Worm (Caenorhabditis elegans): ENCODE measurements around the gene gcn-1.

gcn-1 gene

DNA sequence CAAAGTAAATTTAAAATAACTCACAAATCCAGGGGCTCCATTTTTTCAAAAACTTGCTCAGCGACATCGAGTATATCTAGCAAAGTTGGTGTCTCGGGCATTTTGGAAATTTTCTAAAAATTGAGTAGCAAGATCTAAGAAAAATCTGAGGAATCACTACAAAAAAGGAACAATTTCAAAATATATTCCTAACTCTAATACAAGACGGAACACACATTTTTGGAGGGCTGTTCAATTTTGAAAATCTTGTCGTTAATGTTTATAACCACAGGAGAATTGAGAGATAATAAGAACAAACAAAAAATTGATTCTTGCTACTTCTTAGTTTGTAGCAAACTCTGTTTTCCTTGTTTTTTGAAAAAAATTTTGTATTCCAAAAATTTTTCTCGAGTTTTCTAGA is 80.6 kb downstream of the gcn-1 start, which contains the start of gene fbxa-47:
TSS of gene fbxa-47 (minus strand) at position 101 of the 400 bp plus-strand sequence.
- no peak for TF ChIP-seq hlh-11 (tag; optimal IDR thresholded peaks at IDR 0.05)
- no peak for TF ChIP-seq nhr-28 (tag; optimal IDR thresholded peaks at IDR 0.05)
- TF ChIP-seq R02D3.7 (tag; optimal IDR thresholded peaks at IDR 0.05): no peak
- no peak for TF ChIP-seq ama-1 (optimal IDR thresholded peaks at IDR 0.05)
- TF ChIP-seq ceh-28 (tag; optimal IDR thresholded peaks at IDR 0.05): no peak
- no peak for TF ChIP-seq mxl-2 (GFP tag; conservative IDR thresholded peaks at IDR 0.05)
- TF ChIP-seq dmd-6 (GFP tag; IDR thresholded peaks at IDR 0.05): no peak
- TF ChIP-seq mxl-3 (GFP tag; optimal IDR thresholded peaks at IDR 0.05): no peak
- no peak for TF ChIP-seq F44E2.7 (GFP tag; IDR thresholded peaks at IDR 0.05)
- no peak for TF ChIP-seq mdl-1 (tag; optimal IDR thresholded peaks at IDR 0.05)
- no peak for TF ChIP-seq unc-39 (tag; optimal IDR thresholded peaks at IDR 0.05)
- TF ChIP-seq dve-1 (tag; optimal IDR thresholded peaks at IDR 0.05; ENCODE audit: insufficient read depth): no peak
- TF ChIP-seq ztf-11 (tag; optimal IDR thresholded peaks at IDR 0.05): no peak
- TF ChIP-seq ceh-44 (GFP tag; IDR thresholded peaks at IDR 0.05): no peak
- no peak for TF ChIP-seq arid-1 (GFP tag; conservative IDR thresholded peaks at IDR 0.05)

DNA sequence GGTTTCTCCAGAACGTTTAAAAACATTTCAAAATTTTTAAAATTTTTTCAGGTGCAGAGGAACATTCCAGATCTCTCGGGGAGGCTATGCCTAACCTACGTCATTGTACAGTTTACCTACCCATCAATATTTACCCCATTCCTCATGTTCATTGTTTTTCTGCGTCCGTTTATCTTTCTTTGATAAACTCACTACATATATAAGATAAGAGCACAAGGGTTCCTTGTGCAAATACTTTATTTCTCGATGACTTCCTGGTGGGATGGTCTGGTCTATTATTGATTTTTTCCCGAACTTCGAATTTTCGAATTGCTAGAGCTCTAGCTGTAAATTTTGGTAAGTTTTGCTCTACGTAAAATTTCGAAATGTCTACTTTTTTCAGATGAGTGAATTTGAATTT is 81.7 kb downstream of the gcn-1 start:
- TF ChIP-seq rbr-2 (tag; optimal IDR thresholded peaks at IDR 0.05): no peak

DNA sequence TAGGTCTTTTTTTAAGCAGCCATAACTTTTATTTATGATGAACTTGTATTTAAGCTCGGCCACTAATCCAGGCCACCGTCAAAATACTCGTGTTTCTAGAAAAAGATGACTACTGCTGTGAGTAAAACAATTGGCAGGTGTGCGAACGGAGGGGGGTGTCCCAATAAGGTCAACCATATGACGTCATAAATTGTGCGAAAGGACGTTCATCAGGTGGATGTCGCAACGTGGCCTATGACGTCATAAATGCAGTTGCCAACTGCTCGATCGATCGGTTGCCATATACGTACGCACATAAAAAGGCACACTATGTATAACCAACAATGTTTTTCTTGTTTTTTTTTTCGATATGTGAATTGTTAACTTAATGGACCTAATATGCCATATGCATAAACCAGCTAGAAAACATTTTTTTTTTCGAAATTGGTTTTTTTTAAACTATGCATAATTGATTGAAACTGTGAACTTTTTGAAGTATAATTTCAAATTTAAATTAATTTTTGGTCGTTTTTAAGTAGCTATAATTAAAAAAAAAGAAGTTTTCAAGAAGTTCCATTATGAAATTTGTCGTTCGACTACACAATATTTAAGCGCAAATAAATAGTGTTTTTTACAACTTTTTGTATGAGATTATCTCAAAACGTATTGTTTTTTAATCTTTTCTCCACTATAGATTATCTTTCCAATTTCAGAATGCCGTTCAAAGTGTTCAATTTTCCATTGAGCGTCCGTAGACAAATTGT is 82.6 kb downstream of the gcn-1 start, which contains the start of gene C39B5.2:
TSS of gene C39B5.2 (plus strand) at position 693 of the 743 bp plus-strand sequence.
- TF ChIP-seq F44E2.7 (GFP tag; IDR thresholded peaks at IDR 0.05) (no peak), lim-7 (GFP tag; IDR thresholded peaks at IDR 0.05) (no peak), ztf-11 (tag; optimal IDR thresholded peaks at IDR 0.05) (no peak), ceh-28 (tag; optimal IDR thresholded peaks at IDR 0.05) (no peak), arid-1 (GFP tag; conservative IDR thresholded peaks at IDR 0.05) (no peak), daf-8 (GFP tag; IDR thresholded peaks at IDR 0.05) (no peak), lin-29 (GFP tag; IDR thresholded peaks at IDR 0.05) (no peak), egl-43 (GFP tag; IDR thresholded peaks at IDR 0.05) (no peak), nhr-48 (tag; optimal IDR thresholded peaks at IDR 0.05) (no peak)

DNA sequence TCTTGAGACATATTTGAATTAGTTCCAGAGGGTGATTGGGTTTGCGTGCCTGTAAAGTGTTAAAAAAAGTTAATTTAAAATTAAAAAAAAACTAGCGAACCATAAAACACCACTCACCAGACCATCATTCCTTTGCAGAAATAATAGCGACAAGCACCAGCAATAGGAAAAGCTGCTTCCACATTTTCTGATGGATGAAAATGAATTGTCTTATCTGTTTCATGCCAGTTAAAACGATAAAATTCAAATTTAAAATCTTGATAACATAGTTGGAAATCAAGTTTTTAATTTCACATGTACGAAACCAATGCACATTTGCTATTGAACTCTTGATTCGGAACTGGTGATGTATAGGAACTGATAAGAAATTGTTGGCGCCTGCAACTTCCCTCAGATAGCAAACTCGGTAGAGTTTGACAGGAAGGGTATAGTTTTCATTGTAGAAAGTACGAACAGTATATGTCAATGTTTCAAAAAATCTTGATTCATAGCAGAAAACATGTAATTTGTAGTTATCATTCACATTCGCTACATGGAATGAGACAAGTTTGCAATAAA is 87.9 kb downstream of the gcn-1 start, which contains the start of gene C39B5.10:
TSS of gene C39B5.10 (minus strand) at position 51 of the 558 bp plus-strand sequence.
- peak; percentile 2 for TF ChIP-seq mxl-3 (GFP tag; optimal IDR thresholded peaks at IDR 0.05)
- peak in 1 of 2 experiments; percentile 66 for TF ChIP-seq unc-62 (GFP tag; optimal IDR thresholded peaks at IDR 0.05 in 1 of 2)
- no peak for TF ChIP-seq unc-62 (tag; optimal IDR thresholded peaks at IDR 0.05)
- no peak for TF ChIP-seq jun-1 (tag; optimal IDR thresholded peaks at IDR 0.05)
- no peak for TF ChIP-seq dmd-9 (GFP tag; IDR thresholded peaks at IDR 0.05)
- no peak for TF ChIP-seq ceh-28 (tag; optimal IDR thresholded peaks at IDR 0.05)
- no peak for TF ChIP-seq php-3 (GFP tag; IDR thresholded peaks at IDR 0.05)
- TF ChIP-seq fkh-10 (GFP tag; optimal IDR thresholded peaks at IDR 0.05): no peak
- TF ChIP-seq ces-1 (GFP tag; optimal IDR thresholded peaks at IDR 0.05): no peak
- no peak for TF ChIP-seq lin-1 (GFP tag; IDR thresholded peaks at IDR 0.05)
- TF ChIP-seq ceh-20 (GFP tag; IDR thresholded peaks at IDR 0.05): no peak
- TF ChIP-seq cey-2 (tag; optimal IDR thresholded peaks at IDR 0.05; ENCODE audit: borderline replicate concordance, insufficient read depth): no peak
- no peak for TF ChIP-seq zip-2 (tag; optimal IDR thresholded peaks at IDR 0.05)
- TF ChIP-seq ceh-44 (GFP tag; IDR thresholded peaks at IDR 0.05): no peak
- no peak for TF ChIP-seq mdt-29 (GFP tag; IDR thresholded peaks at IDR 0.05)
- no peak for TF ChIP-seq mxl-2 (GFP tag; conservative IDR thresholded peaks at IDR 0.05)
- no peak for TF ChIP-seq ZK546.5 (tag; optimal IDR thresholded peaks at IDR 0.05)
- TF ChIP-seq hlh-30 (tag; optimal IDR thresholded peaks at IDR 0.05; ENCODE audit: insufficient read depth): no peak
- no peak for TF ChIP-seq lin-13 (GFP tag; optimal IDR thresholded peaks at IDR 0.05)
- TF ChIP-seq mep-1 (tag; optimal IDR thresholded peaks at IDR 0.05): no peak
- no peak for TF ChIP-seq unc-130 (GFP tag; optimal IDR thresholded peaks at IDR 0.05)
- no peak for TF ChIP-seq Y105C5A.15 (GFP tag; IDR thresholded peaks at IDR 0.05)
- no peak for TF ChIP-seq lsy-2 (tag; optimal IDR thresholded peaks at IDR 0.05)
- TF ChIP-seq dmd-6 (GFP tag; IDR thresholded peaks at IDR 0.05): peak; percentile 55
- TF ChIP-seq spr-1 (tag; optimal IDR thresholded peaks at IDR 0.05): no peak
- TF ChIP-seq lim-7 (GFP tag; IDR thresholded peaks at IDR 0.05): no peak
- TF ChIP-seq nhr-28 (tag; optimal IDR thresholded peaks at IDR 0.05): peak; percentile 39
- no peak for TF ChIP-seq F26F4.8 (GFP tag; conservative IDR thresholded peaks at IDR 0.05)
- no peak for TF ChIP-seq nhr-102 (tag; optimal IDR thresholded peaks at IDR 0.05)
